Worm (Caenorhabditis elegans) whole organism, L1 larva: ENCODE results near the gene W09D10.4.

Experiments used
- aha-1 ChIP-seq: fragments of 150-350 bp; optimal IDR thresholded peaks from 2 replicates; lab custom pipeline; 2014; ENCODE audit warnings: missing biosample characterization, missing genetic modification characterization
- dpl-1 ChIP-seq, 3 experiments: fragments of 150-350 bp in 2 of 3; sonication (generic microtip) in 1 of 3; optimal IDR thresholded peaks; 2 replicates each; lab custom pipeline; 2014 to 2017; ENCODE audit warnings: missing biosample characterization in 3 of 3, missing genetic modification characterization in 3 of 3, missing genetic modification reagents in 3 of 3
- fos-1 ChIP-seq: fragments of 150-350 bp; optimal IDR thresholded peaks from 2 replicates; lab custom pipeline; 2014; ENCODE audit warnings: missing biosample characterization, missing genetic modification characterization
- lin-13 ChIP-seq: fragments of 150-350 bp; optimal IDR thresholded peaks from 2 replicates; lab custom pipeline; 2014; ENCODE audit warnings: missing biosample characterization, missing genetic modification reagents, missing genetic modification characterization
- lin-39 ChIP-seq: fragments of 150-350 bp; optimal IDR thresholded peaks from 2 replicates; lab custom pipeline; 2014; ENCODE audit warnings: missing biosample characterization, missing genetic modification reagents, missing genetic modification characterization
- nhr-76 ChIP-seq: sonication (generic microtip); optimal IDR thresholded peaks from 2 replicates; lab custom pipeline; 2017; ENCODE audit warnings: missing biosample characterization, missing genetic modification characterization
- nhr-90 ChIP-seq: sonication (generic microtip); optimal IDR thresholded peaks from 2 replicates; lab custom pipeline; 2016; ENCODE audit warnings: mild to moderate bottlenecking, missing genetic modification characterization, missing compliant biosample characterization; ENCODE audit not compliant: poor library complexity
- pqm-1 ChIP-seq: sonication (generic microtip); optimal IDR thresholded peaks from 3 replicates; lab custom pipeline; 2017; ENCODE audit warnings: missing biosample characterization, missing genetic modification characterization

DNA sequence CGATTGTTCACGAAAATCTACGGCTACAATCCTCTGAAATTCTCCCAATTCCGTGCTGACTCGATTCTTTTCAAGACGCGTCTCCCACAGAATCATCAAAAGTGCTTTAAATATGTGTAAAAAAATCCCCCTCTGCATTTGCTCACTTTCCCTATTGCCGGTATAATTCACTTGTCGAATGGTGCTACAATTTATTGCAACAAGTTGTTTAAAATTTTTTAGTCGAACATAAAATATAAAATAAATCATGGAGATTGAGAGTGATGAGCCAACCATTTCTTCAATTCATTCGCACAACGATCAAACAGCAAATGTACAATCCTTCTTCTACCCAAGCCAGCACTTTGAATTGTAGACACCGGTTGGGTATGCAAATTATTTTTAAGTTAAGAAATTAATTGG, 30.4 kb upstream of the W09D10.4 start:
- TF ChIP-seq lin-39 (tag; lab: Kevin White, UChicago) = no peak
- no peak for TF ChIP-seq lin-13 (GFP tag; lab: Kevin White, UChicago)
- TF ChIP-seq dpl-1 (GFP tag; optimal IDR thresholded peaks at IDR 0.05; lab: Kevin White, UChicago) = no peak
- TF ChIP-seq fos-1 (tag; lab: Kevin White, UChicago) = no peak
- no peak for TF ChIP-seq pqm-1 (tag; lab: Kevin White, UChicago)
- no peak for TF ChIP-seq nhr-90
- TF ChIP-seq nhr-76 = no peak
- TF ChIP-seq aha-1 (tag; lab: Kevin White, UChicago) = no peak
